Fruit fly (Drosophila melanogaster): Measurements from ENCODE around the gene numb.

Gene numb

DNA sequence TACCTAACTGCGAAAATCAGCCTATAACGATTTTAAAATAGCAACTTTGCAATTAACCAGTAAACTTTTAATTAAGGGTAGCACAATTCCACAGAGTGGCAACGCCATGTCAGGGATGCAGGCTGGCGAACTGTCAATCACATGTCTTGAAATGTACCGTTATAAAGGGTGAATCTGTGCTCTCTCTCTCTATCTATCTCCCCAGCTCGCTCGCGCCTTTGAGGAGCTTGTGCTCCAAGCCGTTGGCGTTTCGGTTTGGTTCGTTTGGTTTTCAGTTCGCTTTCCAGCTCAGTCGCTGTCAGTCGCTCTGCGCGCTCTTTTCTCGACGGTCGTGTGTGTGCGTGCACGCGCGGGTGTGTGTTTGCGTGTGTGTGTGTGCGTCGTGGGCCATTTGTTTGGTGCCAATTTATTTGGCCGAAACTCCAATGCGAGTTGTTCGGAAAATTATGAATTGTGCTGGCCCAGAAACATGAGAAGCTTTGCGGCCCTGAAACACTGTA is at the start of gene numb:
Gene numb (plus strand): TSS at position 254 of the 500 bp plus-strand sequence.
- TF ChIP-seq CG8478 (optimal IDR thresholded peaks at IDR 0.05) (no peak), CTCF (optimal IDR thresholded peaks at IDR 0.05) (no peak)

DNA sequence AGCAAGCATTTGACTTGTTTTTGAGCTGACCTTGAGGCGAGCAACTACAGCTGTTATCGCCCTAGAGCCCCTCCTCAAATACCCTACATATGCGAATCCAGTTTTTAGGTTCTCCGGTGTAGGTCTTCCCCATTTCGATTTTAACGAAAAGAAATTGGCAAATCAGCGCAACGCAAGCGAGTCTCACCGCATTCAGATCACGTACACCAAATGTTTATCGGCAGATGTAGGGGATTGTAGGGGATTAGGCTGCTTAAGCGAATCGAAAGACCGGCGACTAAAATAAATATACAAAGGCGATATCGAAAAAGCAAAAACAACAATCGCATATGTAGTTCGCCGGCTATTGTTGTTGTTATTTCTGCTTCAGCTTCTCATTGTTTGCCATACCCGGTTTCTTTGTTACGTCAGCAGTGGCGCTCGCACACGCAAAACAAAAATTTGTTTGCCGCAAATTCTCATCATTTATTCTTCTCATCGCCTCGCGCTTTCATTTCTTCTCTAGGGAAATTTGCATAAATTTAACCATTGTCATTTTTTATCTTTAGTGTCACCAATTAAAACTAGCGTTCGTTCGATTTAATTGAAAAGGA is 49.2 kb upstream of the numb start:
- TF ChIP-seq CTCF (optimal IDR thresholded peaks at IDR 0.05) = no peak
- no peak for TF ChIP-seq CG8478 (optimal IDR thresholded peaks at IDR 0.05)

- no peak for TF ChIP-seq CTCF (optimal IDR thresholded peaks at IDR 0.05)
- no peak for TF ChIP-seq CG8478 (optimal IDR thresholded peaks at IDR 0.05)
Measured at dm6 chr2L:9388924-9389765, 48.1 kb upstream of the numb start.

DNA sequence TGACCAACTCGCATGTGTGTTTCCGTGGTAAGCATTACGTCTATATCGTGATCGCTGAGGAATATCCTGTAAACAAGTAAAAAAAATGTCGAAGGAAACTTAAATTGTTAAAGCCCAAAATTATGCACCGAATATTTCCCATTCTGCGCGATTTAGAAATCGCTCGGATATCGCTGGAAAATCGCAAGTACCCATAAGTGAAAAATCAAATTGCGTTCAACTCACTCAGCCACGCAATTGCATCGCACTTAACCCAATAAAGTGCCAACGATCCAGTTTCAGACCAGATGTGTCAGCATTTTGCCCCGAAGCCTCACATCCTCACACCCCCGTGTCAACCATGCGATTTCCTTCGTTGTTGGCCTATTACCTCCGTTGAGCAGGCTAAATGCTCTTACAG is 40.9 kb upstream of the numb start:
- TF ChIP-seq CTCF (optimal IDR thresholded peaks at IDR 0.05) = no peak
- no peak for TF ChIP-seq CG8478 (optimal IDR thresholded peaks at IDR 0.05)

- no peak for TF ChIP-seq CG8478 (optimal IDR thresholded peaks at IDR 0.05)
- TF ChIP-seq CTCF (optimal IDR thresholded peaks at IDR 0.05) = no peak
Measured at dm6 chr2L:9397888-9398287, 39.4 kb upstream of the numb start, which contains the start of gene CG4438. Gene CG4438 (minus strand): TSS chr2L:9397988.

DNA sequence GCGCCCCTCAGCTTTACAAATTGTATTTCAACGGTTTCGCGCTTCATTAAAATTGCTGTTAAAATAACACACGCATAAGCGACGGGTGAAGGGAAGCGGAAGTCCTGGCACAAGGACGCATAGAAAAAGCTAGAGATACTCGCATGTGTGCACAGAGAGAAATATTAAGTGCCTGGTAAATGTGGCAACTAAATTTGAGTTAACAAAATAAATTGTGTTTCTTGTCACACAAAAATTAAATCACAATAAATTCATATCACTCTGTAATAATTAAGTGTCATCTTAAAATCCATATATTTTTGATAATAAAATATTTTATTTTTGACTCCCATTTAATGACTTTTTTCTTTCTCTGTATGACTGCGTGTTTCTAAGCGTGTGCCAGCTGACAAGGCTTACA is 37.1 kb upstream of the numb start:
- no peak for TF ChIP-seq CTCF (optimal IDR thresholded peaks at IDR 0.05)
- TF ChIP-seq CG8478 (optimal IDR thresholded peaks at IDR 0.05) = no peak

DNA sequence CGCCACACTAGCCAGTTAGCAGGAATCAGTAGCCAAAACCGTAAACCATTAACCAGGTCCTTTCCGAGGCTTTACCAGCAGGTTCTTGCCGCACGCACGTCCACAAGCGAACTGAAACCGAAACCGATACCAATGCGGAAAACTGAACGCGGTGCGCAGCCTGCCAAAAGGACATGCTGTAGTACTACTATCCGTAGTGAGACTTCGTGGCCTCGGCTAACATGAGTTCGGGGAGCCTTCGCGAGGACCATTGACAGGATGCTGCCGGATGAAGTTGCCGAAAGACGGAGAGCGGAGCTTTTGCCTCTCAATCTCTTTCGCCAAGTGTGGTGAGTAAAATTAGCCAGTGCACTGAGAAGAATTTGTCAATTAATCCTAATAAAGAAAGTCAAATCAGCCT is 22.2 kb upstream of the numb start, which contains the start of gene Shawl:
Gene Shawl (minus strand): TSS at position 104 of the 400 bp plus-strand sequence.
- TF ChIP-seq CG8478 (optimal IDR thresholded peaks at IDR 0.05) (no peak), CTCF (optimal IDR thresholded peaks at IDR 0.05) (no peak)

- TF ChIP-seq CTCF (optimal IDR thresholded peaks at IDR 0.05) = no peak
- no peak for TF ChIP-seq CG8478 (optimal IDR thresholded peaks at IDR 0.05)
Measured at dm6 chr2L:9416244-9416758, 21.0 kb upstream of the numb start, which contains the start of gene Mco1. Gene Mco1 (plus strand): TSS chr2L:9416588.

DNA sequence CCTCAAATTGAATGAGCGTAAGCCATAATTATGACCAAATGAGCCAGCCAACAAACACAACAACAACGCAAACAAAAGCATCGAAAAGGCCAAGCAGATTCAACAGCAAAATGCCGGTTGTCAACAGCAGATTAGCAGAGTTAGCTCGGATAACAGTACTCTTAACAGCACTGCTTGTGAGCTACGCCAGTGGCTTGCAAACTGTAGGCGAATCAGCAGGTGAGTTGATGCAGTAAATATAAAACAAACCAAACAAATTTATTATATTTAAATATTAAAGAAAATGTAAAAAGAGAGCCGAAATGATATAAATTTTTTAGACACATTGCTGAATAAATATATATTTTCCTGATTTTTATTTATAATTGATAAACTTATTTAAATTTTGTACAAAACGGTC is 16.6 kb upstream of the numb start:
- TF ChIP-seq CTCF (optimal IDR thresholded peaks at IDR 0.05) (no peak), CG8478 (optimal IDR thresholded peaks at IDR 0.05) (no peak)

dm6 chr2L:9421312-9421711 is 16.0 kb upstream of the numb start:
- no peak for TF ChIP-seq CG8478 (optimal IDR thresholded peaks at IDR 0.05)

DNA sequence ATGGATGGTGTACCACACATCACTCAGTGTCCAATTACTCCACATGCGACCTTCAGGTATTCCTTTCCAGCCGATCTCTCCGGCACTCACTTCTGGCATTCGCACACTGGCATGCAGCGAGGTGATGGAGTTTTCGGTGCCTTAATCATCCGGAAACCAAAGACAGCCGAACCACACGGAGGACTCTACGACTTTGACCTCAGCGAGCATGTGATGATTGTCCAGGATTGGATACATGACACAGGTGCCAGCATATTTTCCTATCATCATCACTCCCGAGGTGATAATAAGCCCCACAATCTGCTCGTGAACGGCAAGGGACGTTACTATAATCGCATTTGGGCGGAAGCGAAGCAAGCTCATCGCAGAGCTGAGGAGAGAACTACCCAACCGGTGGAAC is 13.1 kb upstream of the numb start:
- TF ChIP-seq CTCF (optimal IDR thresholded peaks at IDR 0.05) = no peak
- TF ChIP-seq CG8478 (optimal IDR thresholded peaks at IDR 0.05) = no peak

dm6 chr2L:9426534-9426933 is 10.7 kb upstream of the numb start, which contains the start of gene Fbp2:
Gene Fbp2 (plus strand): TSS chr2L:9426784.
- TF ChIP-seq CG8478 (optimal IDR thresholded peaks at IDR 0.05) = no peak
- TF ChIP-seq CTCF (optimal IDR thresholded peaks at IDR 0.05) = no peak

- no peak for TF ChIP-seq CTCF (optimal IDR thresholded peaks at IDR 0.05)
- no peak for TF ChIP-seq CG8478 (optimal IDR thresholded peaks at IDR 0.05)
Measured at dm6 chr2L:9427570-9427969, 9.7 kb upstream of the numb start, which contains the start of gene CG42847. Gene CG42847 (plus strand): TSS chr2L:9427870.

- TF ChIP-seq CG8478 (optimal IDR thresholded peaks at IDR 0.05) (no peak), CTCF (optimal IDR thresholded peaks at IDR 0.05) (no peak)
Measured at dm6 chr2L:9430992-9431602, 6.2 kb upstream of the numb start, which contains the start of the genes FucTB and scat. Gene FucTB (minus strand): TSS chr2L:9431052. Gene scat (plus strand): TSS chr2L:9431405.

- TF ChIP-seq CTCF (optimal IDR thresholded peaks at IDR 0.05) (no peak), CG8478 (optimal IDR thresholded peaks at IDR 0.05) (no peak)
Measured at dm6 chr2L:9435099-9435498, 2.2 kb upstream of the numb start, which contains the start of gene CG3769. Gene CG3769 (plus strand): TSS chr2L:9435399.

All from S2 (cell line).